Fruit fly (Drosophila melanogaster) whole organism, pupa: ENCODE data around the gene CG43965.
A peak's percentile ranks its signal among the peaks of the same experiment; 100 is the strongest.

Experiments used
- CG15710 ChIP-seq: fragments of 200-800 bp; sonication (Bioruptor generic); optimal IDR thresholded peaks from 2 replicates; lab custom pipeline; 2018; ENCODE audit warnings: missing biosample characterization, mild to moderate bottlenecking, missing genetic modification characterization, moderate library complexity
- CG9948 ChIP-seq: fragments of 200-800 bp; sonication (Bioruptor generic); optimal IDR thresholded peaks from 2 replicates; lab custom pipeline; 2018; ENCODE audit warnings: missing biosample characterization, mild to moderate bottlenecking, missing genetic modification characterization, moderate library complexity

DNA sequence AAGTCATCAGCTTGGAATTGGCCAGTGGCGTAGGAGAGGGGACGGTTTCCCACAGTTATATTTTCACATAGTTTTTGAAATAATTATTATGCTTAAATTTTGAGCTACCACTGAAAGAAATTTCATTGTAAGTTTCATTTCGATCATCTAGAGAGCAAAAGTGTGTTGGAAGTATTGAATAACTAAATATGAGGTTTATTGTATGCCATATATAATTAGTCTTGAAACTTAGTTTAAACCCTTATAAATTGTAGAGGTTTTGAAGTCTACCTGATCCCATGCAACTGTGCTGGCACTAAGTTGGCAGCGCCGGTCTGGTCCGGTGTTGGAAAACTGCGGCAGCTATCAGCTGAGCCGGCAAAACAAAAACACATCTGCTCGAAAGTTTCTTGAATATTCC lies 4.4 kb downstream of the CG43965 start, which contains the start of the genes CG32022 and CG6511:
- TF ChIP-seq CG15710 (tag; lab: Kevin White, UChicago) (peak; percentile 98), CG9948 (tag; lab: Kevin White, UChicago) (peak; percentile 98)
